Worm (Caenorhabditis elegans) whole organism, midembryonic: Measurements from ENCODE around the gene fbxb-38.

Experiments used
- flt-1 ChIP-seq: fragments of 200-800 bp; sonication (Bioruptor generic); IDR thresholded peaks from 2 replicates; pipeline ENCODE4 v1.3.6; 2022; ENCODE audit warnings: missing genetic modification characterization, missing compliant biosample characterization
- med-1 ChIP-seq: sonication (generic microtip); optimal IDR thresholded peaks from 2 replicates; lab custom pipeline; 2017; ENCODE audit warnings: missing genetic modification characterization, mild to moderate bottlenecking, missing compliant biosample characterization, antibody characterized with exemption, missing genetic modification reagents; ENCODE audit not compliant: insufficient read depth
- ref-1 ChIP-seq: fragments of 200-800 bp; sonication (Bioruptor generic); conservative IDR thresholded peaks from 2 replicates; pipeline ENCODE4 v1.3.6; 2022; ENCODE audit warnings: missing genetic modification reagents, missing genetic modification characterization, missing compliant biosample characterization
- ztf-23 ChIP-seq: fragments of 200-800 bp; sonication (Bioruptor generic); IDR thresholded peaks from 2 replicates; pipeline ENCODE4 v1.3.6; 2022; ENCODE audit warnings: missing genetic modification reagents, missing genetic modification characterization, missing compliant biosample characterization
- ztf-29 ChIP-seq: fragments of 200-800 bp; sonication (Bioruptor generic); IDR thresholded peaks from 2 replicates; pipeline ENCODE4 v1.3.6; 2022; ENCODE audit warnings: missing genetic modification reagents, missing genetic modification characterization, missing compliant biosample characterization

DNA sequence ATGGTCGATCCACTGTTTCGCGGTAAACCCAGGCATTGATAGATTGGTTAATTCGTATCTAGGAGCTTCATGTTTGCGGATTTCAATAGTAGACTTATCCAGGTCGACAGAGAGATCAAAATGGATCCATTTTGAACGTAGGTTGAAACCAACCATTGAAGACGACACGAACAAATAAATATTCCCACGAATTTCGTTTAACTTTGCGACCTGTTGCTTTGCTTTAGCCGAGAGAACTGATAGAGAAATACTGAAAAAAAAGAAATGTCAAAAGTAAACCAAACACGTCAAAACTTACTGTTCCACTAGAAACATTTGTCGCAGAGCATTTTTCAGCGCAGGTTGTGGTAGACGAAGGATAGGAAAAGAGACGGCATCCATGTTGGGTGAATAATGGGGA lies at the start of gene fbxb-38:
- TF ChIP-seq med-1 (GFP tag; lab: Kevin White, UChicago) = no peak
- TF ChIP-seq ztf-23 (GFP tag; lab: Robert Waterston, UW) = no peak
- no peak for TF ChIP-seq flt-1 (GFP tag; lab: Robert Waterston, UW)
- TF ChIP-seq ztf-29 (GFP tag; lab: Robert Waterston, UW) = no peak
- no peak for TF ChIP-seq ref-1 (GFP tag; lab: Robert Waterston, UW)
